Worm (Caenorhabditis elegans): ENCODE measurements around the gene inx-6.

ce11 chrIV:12748760-12749159 is 2.4 kb downstream of the inx-6 start:
- TF ChIP-seq nhr-76 (tag; optimal IDR thresholded peaks at IDR 0.05): no peak
- TF ChIP-seq ama-1 (optimal IDR thresholded peaks at IDR 0.05): no peak
- no peak for TF ChIP-seq nhr-23 (tag; optimal IDR thresholded peaks at IDR 0.05)
- TF ChIP-seq unc-62 (GFP tag; optimal IDR thresholded peaks at IDR 0.05): no peak
- TF ChIP-seq tbx-2 (tag; optimal IDR thresholded peaks at IDR 0.05): no peak
- TF ChIP-seq elt-2 (tag; optimal IDR thresholded peaks at IDR 0.05): no peak
- TF ChIP-seq jun-1 (tag; optimal IDR thresholded peaks at IDR 0.05): no peak
